Fruit fly (Drosophila melanogaster): ENCODE data around the gene dpr16.

dpr16 gene

dm6 chr3R:5127790-5128243 lies 22.9 kb upstream of the dpr16 start, which contains the start of gene RabGGTa (continued):
- peak; percentile 73; the same call in 1 of the 2 replicates for TF ChIP-seq sob (GFP tag; IDR thresholded peaks at IDR 0.05)
- TF ChIP-seq lmd (GFP tag; IDR thresholded peaks at IDR 0.05), result peak; percentile 73
- peak; percentile 66 for TF ChIP-seq lab (GFP tag; optimal IDR thresholded peaks at IDR 0.05)
- TF ChIP-seq CG10979 (tag; optimal IDR thresholded peaks at IDR 0.05), result peak; percentile 70
- peak; percentile 46 for TF ChIP-seq B-H1 (GFP tag; IDR thresholded peaks at IDR 0.05)
- TF ChIP-seq Taf1 (GFP tag; IDR thresholded peaks at IDR 0.05), result peak; percentile 38; the same call in 1 of the 2 replicates
- peak; percentile 51; the same call in 1 of the 3 replicates for TF ChIP-seq ken (GFP tag; IDR thresholded peaks at IDR 0.05)
- peak; percentile 79 for TF ChIP-seq Ssrp (tag; optimal IDR thresholded peaks at IDR 0.05)
- TF ChIP-seq sc (optimal IDR thresholded peaks at IDR 0.05), result no peak
- TF ChIP-seq sc (GFP tag; optimal IDR thresholded peaks at IDR 0.05), result peak; percentile 13
- TF ChIP-seq CG2712 (tag; optimal IDR thresholded peaks at IDR 0.05), result peak; percentile 76
- TF ChIP-seq CG34376 (GFP tag; optimal IDR thresholded peaks at IDR 0.05), result peak; percentile 35
- no peak for TF ChIP-seq CG11560 (tag; IDR thresholded peaks at IDR 0.05)
- no peak for TF ChIP-seq gcm2 (GFP tag; optimal IDR thresholded peaks at IDR 0.05)
- peak; percentile 67 for TF ChIP-seq CG1603 (tag; optimal IDR thresholded peaks at IDR 0.05)
- peak; percentile 59 for TF ChIP-seq tap (tag; optimal IDR thresholded peaks at IDR 0.05)
- 0 out of 2 replicates have a peak, but pooled peaks have one; percentile 19 for TF ChIP-seq onecut (GFP tag; IDR thresholded peaks at IDR 0.05)
- TF ChIP-seq CG9437 (GFP tag; optimal IDR thresholded peaks at IDR 0.05), result peak; percentile 51
- TF ChIP-seq CG15011 (GFP tag; optimal IDR thresholded peaks at IDR 0.05), result peak; percentile 24
- no peak for TF ChIP-seq CG6791 (GFP tag; IDR thresholded peaks at IDR 0.05; ENCODE audit: partially characterized antibody)
- TF ChIP-seq Sox102F (GFP tag; optimal IDR thresholded peaks at IDR 0.05), result peak; percentile 65
- no peak for TF ChIP-seq knrl (GFP tag; IDR thresholded peaks at IDR 0.05; ENCODE audit: partially characterized antibody)
- peak; percentile 68 for TF ChIP-seq Ptx1 (GFP tag; IDR thresholded peaks at IDR 0.05)
- TF ChIP-seq CG6813 (GFP tag; optimal IDR thresholded peaks at IDR 0.05), result peak; percentile 41
- TF ChIP-seq zfh1 (GFP tag; IDR thresholded peaks at IDR 0.05), result peak; percentile 62; the same call in 2 of the 3 replicates
- TF ChIP-seq Hr51 (GFP tag; optimal IDR thresholded peaks at IDR 0.05), result peak; percentile 41 to 75
- no peak for TF ChIP-seq fd102C (GFP tag; optimal IDR thresholded peaks at IDR 0.05)
- peak; percentile 44 for TF ChIP-seq Oaz (GFP tag; IDR thresholded peaks at IDR 0.05)
- TF ChIP-seq CG6689 (GFP tag; IDR thresholded peaks at IDR 0.05), result peak; percentile 70
- no peak for TF ChIP-seq repo (GFP tag; optimal IDR thresholded peaks at IDR 0.05)
- TF ChIP-seq CG9932 (GFP tag; IDR thresholded peaks at IDR 0.05), result peak; percentile 74
- peak; percentile 64; the same call in 1 of the 2 replicates for TF ChIP-seq CG1024 (GFP tag; IDR thresholded peaks at IDR 0.05)
- TF ChIP-seq CG6254 (GFP tag; optimal IDR thresholded peaks at IDR 0.05), result peak; percentile 31
- no peak for TF ChIP-seq HLH4C (GFP tag; IDR thresholded peaks at IDR 0.05; ENCODE audit: partially characterized antibody)
- no peak for TF ChIP-seq ERR (GFP tag; optimal IDR thresholded peaks at IDR 0.05)
- peak; percentile 48 for TF ChIP-seq Hsf (GFP tag; optimal IDR thresholded peaks at IDR 0.05)
- TF ChIP-seq CG31441 (GFP tag; IDR thresholded peaks at IDR 0.05), result peak; percentile 74
- no peak for TF ChIP-seq hkb (optimal IDR thresholded peaks at IDR 0.05)
- TF ChIP-seq hkb (GFP tag; IDR thresholded peaks at IDR 0.05), result peak; percentile 77
- TF ChIP-seq pros (GFP tag; optimal IDR thresholded peaks at IDR 0.05), result no peak
- TF ChIP-seq CG32772 (GFP tag; IDR thresholded peaks at IDR 0.05), result 0 out of 2 replicates have a peak, but pooled peaks have one; percentile 35
- no peak for TF ChIP-seq CG31388 (GFP tag; optimal IDR thresholded peaks at IDR 0.05)
- TF ChIP-seq nerfin-1 (tag; optimal IDR thresholded peaks at IDR 0.05), result peak; percentile 57
- TF ChIP-seq CG8924 (tag; optimal IDR thresholded peaks at IDR 0.05), result peak; percentile 77
- TF ChIP-seq pan (optimal IDR thresholded peaks at IDR 0.05), result no peak
- TF ChIP-seq pan (GFP tag; optimal IDR thresholded peaks at IDR 0.05 in 1 of 2, IDR thresholded peaks at IDR 0.05 in 1 of 2), result peak in 1 of 2 experiments; percentile 81
- peak; percentile 45 to 48 for TF ChIP-seq Pdp1 (GFP tag; optimal IDR thresholded peaks at IDR 0.05)
- TF ChIP-seq Blimp-1 (GFP tag; optimal IDR thresholded peaks at IDR 0.05), result peak; percentile 58
- no peak for TF ChIP-seq bigmax (GFP tag; optimal IDR thresholded peaks at IDR 0.05)
- peak; percentile 27 for TF ChIP-seq CG9876 (GFP tag; optimal IDR thresholded peaks at IDR 0.05)

Data from whole organism, embryonic.